Worm (Caenorhabditis elegans) whole organism, L4 larva: ENCODE results near the gene anoh-2.

Experiments used
- aly-2 ChIP-seq: sonication (generic microtip); optimal IDR thresholded peaks from 2 replicates; lab custom pipeline; 2018; ENCODE audit warnings: missing biosample characterization, missing genetic modification characterization
- fos-1 ChIP-seq: fragments of 150-350 bp; optimal IDR thresholded peaks from 2 replicates; lab custom pipeline; 2014; ENCODE audit warnings: missing biosample characterization, missing genetic modification characterization
- lin-15B ChIP-seq: fragments of 150-350 bp; sonication (generic microtip); optimal IDR thresholded peaks from 3 replicates; lab custom pipeline; 2014; ENCODE audit warnings: missing biosample characterization, missing genetic modification characterization
- mep-1 ChIP-seq: fragments of 150-350 bp; sonication (generic microtip); optimal IDR thresholded peaks from 3 replicates; lab custom pipeline; 2014; ENCODE audit warnings: missing biosample characterization, missing genetic modification characterization
- php-3 ChIP-seq: fragments of 200-800 bp; sonication (Bioruptor generic); IDR thresholded peaks from 2 replicates; pipeline ENCODE4 v1.3.6; 2022; ENCODE audit warnings: missing genetic modification reagents, missing genetic modification characterization, missing compliant biosample characterization
- saeg-2 ChIP-seq: fragments of 200-800 bp; sonication (Bioruptor generic); IDR thresholded peaks from 2 replicates; pipeline ENCODE4 v1.3.6; 2022; ENCODE audit warnings: missing genetic modification reagents, missing genetic modification characterization, missing compliant biosample characterization
- skn-1 ChIP-seq: fragments of 150-350 bp; optimal IDR thresholded peaks from 2 replicates; lab custom pipeline; 2014; ENCODE audit warnings: missing biosample characterization, missing genetic modification characterization
- snpc-4 ChIP-seq: fragments of 150-350 bp; optimal IDR thresholded peaks from 2 replicates; lab custom pipeline; 2014; ENCODE audit warnings: missing biosample characterization, missing genetic modification characterization
- unc-62 ChIP-seq, 3 experiments: fragments of 150-350 bp in 1 of 3; sonication (generic microtip); optimal IDR thresholded peaks in 2 of 3; peaks in 1 of 3; 1 replicate in 1 of 3; 2 replicates in 2 of 3; lab custom pipeline; 2014 to 2017; ENCODE audit warnings: missing biosample characterization in 3 of 3, missing genetic modification characterization in 3 of 3, missing genetic modification reagents in 3 of 3, missing genotype in 1 of 3
- zag-1 ChIP-seq: fragments of 150-350 bp; optimal IDR thresholded peaks from 2 replicates; lab custom pipeline; 2014; ENCODE audit warnings: missing biosample characterization, missing genetic modification characterization
- zip-2 ChIP-seq: fragments of 150-350 bp; optimal IDR thresholded peaks from 2 replicates; lab custom pipeline; 2014; ENCODE audit warnings: missing biosample characterization, missing genetic modification characterization

ce11 chrIV:14620543-14620942, 37.6 kb upstream of the anoh-2 start:
- no peak for TF ChIP-seq aly-2 (tag; lab: Kevin White, UChicago)
- TF ChIP-seq fos-1 (tag; lab: Kevin White, UChicago), result no peak
- TF ChIP-seq skn-1 (tag; lab: Kevin White, UChicago), result no peak
- TF ChIP-seq zag-1, result no peak
- TF ChIP-seq lin-15B, result no peak
- peak in 1 of 2 experiments; percentile 93 for TF ChIP-seq unc-62 (GFP tag; optimal IDR thresholded peaks at IDR 0.05 in 1 of 2; lab: Kevin White, UChicago)
- TF ChIP-seq unc-62 (tag; optimal IDR thresholded peaks at IDR 0.05; lab: Kevin White, UChicago), result no peak
- TF ChIP-seq php-3, result no peak
- TF ChIP-seq saeg-2, result no peak
- TF ChIP-seq snpc-4 (tag; lab: Kevin White, UChicago), result no peak
- TF ChIP-seq zip-2 (tag; lab: Kevin White, UChicago), result no peak
- TF ChIP-seq mep-1, result peak; percentile 51
